Worm (Caenorhabditis elegans): Measurements from ENCODE around the gene Y54G2A.38.
"Not testable (repeated sequence)": the region's sequence is repeated elsewhere in the genome, so short reads cannot be mapped to it uniquely, and the experiment has no call there.

Y54G2A.38 gene

DNA sequence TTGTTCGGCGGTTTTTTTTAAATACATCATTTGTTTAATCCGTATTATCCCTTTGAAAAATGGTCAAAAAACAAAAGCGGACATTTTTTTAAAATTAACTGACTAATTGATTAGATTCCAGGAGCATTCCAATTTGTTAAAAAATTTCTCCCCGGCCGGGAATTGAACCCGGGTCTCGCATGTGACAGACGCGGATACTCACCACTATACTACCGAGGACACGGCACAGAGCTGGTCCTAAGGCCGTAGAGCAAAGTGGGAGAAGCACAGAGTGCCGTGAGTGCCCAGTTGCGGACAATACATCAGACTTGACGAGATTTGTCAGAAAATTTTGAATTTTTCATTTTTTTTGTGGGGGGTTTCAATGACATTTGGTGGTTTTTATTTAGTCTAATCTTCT lies 41.7 kb downstream of the Y54G2A.38 start (continued):
- TF ChIP-seq unc-130 (tag; optimal IDR thresholded peaks at IDR 0.05) (no peak), mep-1 (tag; optimal IDR thresholded peaks at IDR 0.05) (no peak), unc-98 (GFP tag; IDR thresholded peaks at IDR 0.05) (no peak), nhr-19 (GFP tag; conservative IDR thresholded peaks at IDR 0.05) (no peak), C04F5.9 (tag; optimal IDR thresholded peaks at IDR 0.05) (no peak), Y116A8C.19 (tag; optimal IDR thresholded peaks at IDR 0.05; ENCODE audit: borderline replicate concordance) (no peak), pag-3 (tag; optimal IDR thresholded peaks at IDR 0.05; ENCODE audit: borderline replicate concordance, insufficient read depth) (no peak), jun-1 (tag; optimal IDR thresholded peaks at IDR 0.05) (no peak), unc-62 (GFP tag; optimal IDR thresholded peaks at IDR 0.05) (no peak), ceh-8 (GFP tag; optimal IDR thresholded peaks at IDR 0.05) (no peak)

DNA sequence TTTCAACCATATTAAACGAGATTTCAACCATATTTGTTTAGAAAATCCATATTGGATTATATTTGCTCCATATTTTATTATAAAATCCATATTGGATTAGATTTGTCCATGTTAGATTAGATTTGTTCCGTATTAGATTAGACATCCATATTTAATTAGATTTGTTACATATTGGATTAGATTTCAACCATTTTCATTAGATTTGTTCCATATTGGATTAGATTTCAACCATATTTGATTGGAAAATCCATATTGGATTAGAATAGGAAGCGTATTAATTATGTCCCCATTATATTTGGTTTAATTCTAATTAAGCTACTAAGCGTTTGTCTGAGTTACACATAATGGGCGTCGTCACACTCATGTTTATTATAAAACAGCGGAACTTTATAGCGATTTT lies 42.3 kb downstream of the Y54G2A.38 start, which contains the start of gene Y54G2A.44:
Y54G2A.44 (plus strand) TSS at position 301 of the 400 bp plus-strand sequence.
- TF ChIP-seq nhr-20, fos-1, nhr-12 (tag; optimal IDR thresholded peaks at IDR 0.05): not testable (repeated sequence)

DNA sequence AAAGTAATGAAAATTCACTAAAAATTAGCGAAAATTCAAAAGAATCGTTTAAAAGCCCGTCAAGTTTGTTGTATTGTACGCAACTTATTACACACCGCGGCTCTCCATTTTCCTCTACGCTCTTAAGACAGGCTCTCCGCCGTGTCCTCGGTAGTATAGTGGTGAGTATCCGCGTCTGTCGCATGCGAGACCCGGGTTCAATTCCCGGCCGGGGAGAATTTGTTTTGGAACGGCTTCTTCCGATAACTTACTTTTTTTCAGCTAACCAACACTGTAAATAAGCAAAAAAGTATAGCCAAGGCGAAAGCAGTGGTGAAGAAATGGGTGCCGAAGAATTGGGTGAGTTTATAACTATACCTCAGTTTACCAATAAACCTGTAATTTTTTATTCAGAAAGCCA lies 42.9 kb downstream of the Y54G2A.38 start:
- TF ChIP-seq fkh-10 (GFP tag; optimal IDR thresholded peaks at IDR 0.05): no peak
- no peak for TF ChIP-seq efl-3 (GFP tag; optimal IDR thresholded peaks at IDR 0.05)
- no peak for TF ChIP-seq efl-1 (optimal IDR thresholded peaks at IDR 0.05)
- TF ChIP-seq efl-1 (GFP tag; optimal IDR thresholded peaks at IDR 0.05 in 1 of 2): peak in 1 of 2 experiments; percentile 85
- no peak for TF ChIP-seq fos-1 (tag; optimal IDR thresholded peaks at IDR 0.05)
- TF ChIP-seq nhr-20 (tag; optimal IDR thresholded peaks at IDR 0.05): no peak
- no peak for TF ChIP-seq C34B4.2 (tag; optimal IDR thresholded peaks at IDR 0.05)
- TF ChIP-seq ces-1 (GFP tag; optimal IDR thresholded peaks at IDR 0.05): no peak
- TF ChIP-seq sox-4 (tag; optimal IDR thresholded peaks at IDR 0.05): no peak

ce11 chrIV:2803652-2804051 lies 44.4 kb downstream of the Y54G2A.38 start, which contains the start of gene Y54G2A.32:
Gene Y54G2A.32 (plus strand): TSS chrIV:2803952.
- TF ChIP-seq nhr-28 (tag; optimal IDR thresholded peaks at IDR 0.05) (no peak), ztf-11 (tag; optimal IDR thresholded peaks at IDR 0.05) (no peak), ces-1 (GFP tag; optimal IDR thresholded peaks at IDR 0.05) (no peak), dsc-1 (tag; optimal IDR thresholded peaks at IDR 0.05) (no peak), nhr-20 (tag; optimal IDR thresholded peaks at IDR 0.05) (no peak), nhr-71 (tag; optimal IDR thresholded peaks at IDR 0.05) (no peak), elt-2 (tag; optimal IDR thresholded peaks at IDR 0.05) (no peak), hpl-2 (GFP tag; optimal IDR thresholded peaks at IDR 0.05) (no peak), unc-86 (tag; optimal IDR thresholded peaks at IDR 0.05) (no peak), ceh-8 (GFP tag; optimal IDR thresholded peaks at IDR 0.05) (no peak), nhr-84 (tag; optimal IDR thresholded peaks at IDR 0.05) (no peak), unc-130 (tag; optimal IDR thresholded peaks at IDR 0.05) (no peak), snpc-4 (tag; optimal IDR thresholded peaks at IDR 0.05) (no peak), ztf-4 (tag; optimal IDR thresholded peaks at IDR 0.05) (no peak)

- peak; percentile 61 for TF ChIP-seq nhr-71 (tag; optimal IDR thresholded peaks at IDR 0.05)
- no peak for TF ChIP-seq vab-15 (tag; optimal IDR thresholded peaks at IDR 0.05)
- TF ChIP-seq irx-1 (tag; optimal IDR thresholded peaks at IDR 0.05): no peak
- TF ChIP-seq C16A3.4 (tag; optimal IDR thresholded peaks at IDR 0.05): peak; percentile 14
- no peak for TF ChIP-seq tlp-1 (tag; optimal IDR thresholded peaks at IDR 0.05)
- TF ChIP-seq hlh-4 (tag; optimal IDR thresholded peaks at IDR 0.05): no peak
- TF ChIP-seq nhr-28 (tag; optimal IDR thresholded peaks at IDR 0.05): no peak
- peak; percentile 40 for TF ChIP-seq nhr-90 (tag; optimal IDR thresholded peaks at IDR 0.05; ENCODE audit: poor library complexity)
- no peak for TF ChIP-seq zag-1 (tag; optimal IDR thresholded peaks at IDR 0.05)
- peak; percentile 40 for TF ChIP-seq pqm-1 (tag; optimal IDR thresholded peaks at IDR 0.05)
- TF ChIP-seq ztf-4 (tag; optimal IDR thresholded peaks at IDR 0.05): no peak
- TF ChIP-seq nhr-20 (tag; optimal IDR thresholded peaks at IDR 0.05): peak; percentile 40
- no peak for TF ChIP-seq ets-5 (GFP tag; IDR thresholded peaks at IDR 0.05)
- no peak for TF ChIP-seq isw-1 (GFP tag; IDR thresholded peaks at IDR 0.05)
- no peak for TF ChIP-seq hlh-17 (GFP tag; optimal IDR thresholded peaks at IDR 0.05; ENCODE audit: borderline replicate concordance)
- TF ChIP-seq lin-14 (GFP tag; optimal IDR thresholded peaks at IDR 0.05): no peak
- no peak for TF ChIP-seq fkh-10 (GFP tag; optimal IDR thresholded peaks at IDR 0.05)
- peak; percentile 0 for TF ChIP-seq xbp-1 (tag; optimal IDR thresholded peaks at IDR 0.05)
- no peak for TF ChIP-seq nhr-12 (tag; optimal IDR thresholded peaks at IDR 0.05)
- peak; percentile 26 for TF ChIP-seq nhr-19 (GFP tag; conservative IDR thresholded peaks at IDR 0.05)
- TF ChIP-seq lin-39 (tag; optimal IDR thresholded peaks at IDR 0.05): no peak
- TF ChIP-seq pag-3 (tag; optimal IDR thresholded peaks at IDR 0.05; ENCODE audit: borderline replicate concordance, insufficient read depth): no peak
- peak; percentile 23 for TF ChIP-seq swsn-7 (tag; optimal IDR thresholded peaks at IDR 0.05)
Measured at ce11 chrIV:2805525-2805924, 46.3 kb downstream of the Y54G2A.38 start, which contains the start of gene Y54G2A.45. Gene Y54G2A.45 (plus strand): TSS chrIV:2805857.

All from whole organism, L1 larva.